Fruit fly (Drosophila melanogaster): ENCODE data around the gene alpha-Est6.

DNA sequence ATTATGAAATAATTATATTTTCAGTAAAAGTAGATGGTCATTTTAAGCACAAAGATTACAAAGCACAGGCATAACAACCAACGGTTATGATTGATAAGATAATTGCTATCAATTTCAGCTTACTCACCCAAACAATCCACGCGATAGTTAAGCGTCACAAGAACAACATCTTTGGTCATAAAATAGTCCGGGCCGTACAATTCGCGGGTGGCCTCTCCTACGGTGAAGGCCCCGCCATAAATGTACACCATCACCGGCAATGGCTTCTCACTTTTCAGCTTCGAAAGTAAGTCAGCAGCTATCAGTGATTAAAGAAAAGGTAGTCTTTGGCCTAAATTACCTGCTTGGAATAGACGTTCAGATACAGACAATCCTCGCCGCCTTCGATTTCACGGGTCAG, 7.0 kb upstream of the alpha-Est6 start:
- TF ChIP-seq CG11560 (tag; IDR thresholded peaks at IDR 0.05) (no peak), nom (GFP tag; optimal IDR thresholded peaks at IDR 0.05) (no peak), CG15011 (GFP tag; optimal IDR thresholded peaks at IDR 0.05) (no peak), CG13123 (GFP tag; optimal IDR thresholded peaks at IDR 0.05) (no peak), gcm2 (GFP tag; optimal IDR thresholded peaks at IDR 0.05) (no peak), psq (GFP tag; optimal IDR thresholded peaks at IDR 0.05) (no peak), TFAM (GFP tag; optimal IDR thresholded peaks at IDR 0.05) (no peak), CG11695 (GFP tag; IDR thresholded peaks at IDR 0.05) (no peak), tll (GFP tag; optimal IDR thresholded peaks at IDR 0.05) (no peak)
